Worm (Caenorhabditis elegans) whole organism, L2 larva: ENCODE measurements around the gene T27E4.5.

Experiments used
- ama-1 ChIP-seq: fragments of 150-350 bp; optimal IDR thresholded peaks from 2 replicates; lab custom pipeline; 2018; ENCODE audit warnings: inconsistent platforms
- mdl-1 ChIP-seq, 2 experiments: fragments of 150-350 bp in 1 of 2; sonication (generic microtip) in 1 of 2; optimal IDR thresholded peaks; 2 replicates each; lab custom pipeline; 2017; ENCODE audit warnings: missing biosample characterization in 2 of 2, missing genetic modification characterization in 2 of 2
- nhr-11 ChIP-seq: fragments of 150-350 bp; optimal IDR thresholded peaks from 2 replicates; lab custom pipeline; 2014; ENCODE audit warnings: missing biosample characterization, missing genetic modification characterization

ce11 chrV:9030248-9030647, 39.3 kb downstream of the T27E4.5 start, which contains the start of gene C25E10.5:
- TF ChIP-seq ama-1 (lab: Kevin White, UChicago) (no peak), mdl-1 (tag; optimal IDR thresholded peaks at IDR 0.05; lab: Kevin White, UChicago) (no peak), nhr-11 (tag; lab: Kevin White, UChicago) (no peak)
